Worm (Caenorhabditis elegans) whole organism, L3 larva: ENCODE results near the gene ZC239.15.

Experiments used
- R02D3.7 ChIP-seq: fragments of 150-350 bp; optimal IDR thresholded peaks from 2 replicates; lab custom pipeline; 2014; ENCODE audit warnings: missing biosample characterization, missing genetic modification characterization
- ZK546.5 ChIP-seq: sonication (generic microtip); optimal IDR thresholded peaks from 2 replicates; lab custom pipeline; 2017; ENCODE audit warnings: missing biosample characterization, missing genetic modification characterization
- aly-2 ChIP-seq: fragments of 150-350 bp; optimal IDR thresholded peaks from 2 replicates; lab custom pipeline; 2014; ENCODE audit warnings: missing biosample characterization, missing genetic modification characterization
- ama-1 ChIP-seq: fragments of 150-350 bp; optimal IDR thresholded peaks from 2 replicates; lab custom pipeline; 2018
- ceh-16 ChIP-seq: sonication (generic microtip); optimal IDR thresholded peaks from 2 replicates; lab custom pipeline; 2017; ENCODE audit warnings: missing biosample characterization, missing genetic modification characterization
- ceh-28 ChIP-seq: fragments of 150-350 bp; optimal IDR thresholded peaks from 2 replicates; lab custom pipeline; 2014; ENCODE audit warnings: missing biosample characterization, missing genetic modification reagents, missing genetic modification characterization
- ceh-9 ChIP-seq: sonication (generic microtip); optimal IDR thresholded peaks from 2 replicates; lab custom pipeline; 2018; ENCODE audit warnings: missing biosample characterization, missing genetic modification characterization
- daf-12 ChIP-seq: fragments of 150-350 bp; optimal IDR thresholded peaks from 2 replicates; lab custom pipeline; 2014; ENCODE audit warnings: missing biosample characterization, missing genetic modification reagents, missing genetic modification characterization
- egl-27 ChIP-seq: sonication (generic microtip); optimal IDR thresholded peaks from 4 replicates; lab custom pipeline; 2017; ENCODE audit warnings: missing biosample characterization, missing genetic modification reagents, missing genetic modification characterization
- egl-5 ChIP-seq: fragments of 150-350 bp; optimal IDR thresholded peaks from 2 replicates; lab custom pipeline; 2017; ENCODE audit warnings: missing biosample characterization, missing genetic modification reagents, missing genetic modification characterization, inconsistent platforms
- elt-1 ChIP-seq: fragments of 150-350 bp; optimal IDR thresholded peaks from 2 replicates; lab custom pipeline; 2014; ENCODE audit warnings: missing biosample characterization, missing genetic modification characterization
- elt-2 ChIP-seq: sonication (generic microtip); optimal IDR thresholded peaks from 2 replicates; lab custom pipeline; 2016; ENCODE audit warnings: missing genetic modification reagents, mild to moderate bottlenecking, missing genetic modification characterization, missing compliant biosample characterization
- elt-3 ChIP-seq, 3 experiments: fragments of 150-350 bp in 1 of 3; sonication (generic microtip) in 2 of 3; optimal IDR thresholded peaks; 2 replicates in 2 of 3; 4 replicates in 1 of 3; lab custom pipeline; 2014 to 2017; ENCODE audit warnings: missing biosample characterization in 3 of 3, missing genetic modification characterization in 3 of 3
- eor-1 ChIP-seq, 2 experiments: fragments of 150-350 bp; optimal IDR thresholded peaks; 2 replicates each; lab custom pipeline; 2014 to 2018; ENCODE audit warnings: missing biosample characterization in 2 of 2, missing genetic modification characterization in 2 of 2
- fkh-10 ChIP-seq: sonication (generic microtip); optimal IDR thresholded peaks from 2 replicates; lab custom pipeline; 2017; ENCODE audit warnings: missing biosample characterization, missing genetic modification reagents, missing genetic modification characterization
- fkh-2 ChIP-seq: fragments of 150-350 bp; optimal IDR thresholded peaks from 2 replicates; lab custom pipeline; 2014; ENCODE audit warnings: missing biosample characterization, missing genetic modification reagents, missing genetic modification characterization
- fos-1 ChIP-seq: fragments of 150-350 bp; optimal IDR thresholded peaks from 2 replicates; lab custom pipeline; 2014; ENCODE audit warnings: missing biosample characterization, missing genetic modification characterization
- jun-1 ChIP-seq: fragments of 150-350 bp; optimal IDR thresholded peaks from 2 replicates; lab custom pipeline; 2014; ENCODE audit warnings: missing biosample characterization, missing genetic modification reagents, missing genetic modification characterization
- lin-15B ChIP-seq: fragments of 150-350 bp; optimal IDR thresholded peaks from 2 replicates; lab custom pipeline; 2014; ENCODE audit warnings: missing biosample characterization, missing genetic modification characterization
- lsy-12 ChIP-seq: sonication (generic microtip); optimal IDR thresholded peaks from 2 replicates; lab custom pipeline; 2016; ENCODE audit warnings: mild to moderate bottlenecking, missing genetic modification characterization, missing compliant biosample characterization
- mdl-1 ChIP-seq: fragments of 150-350 bp; optimal IDR thresholded peaks from 2 replicates; lab custom pipeline; 2014; ENCODE audit warnings: missing biosample characterization, missing genetic modification characterization
- mml-1 ChIP-seq: fragments of 150-350 bp; sonication (generic microtip); optimal IDR thresholded peaks from 3 replicates; lab custom pipeline; 2014; ENCODE audit warnings: missing biosample characterization, missing genetic modification characterization
- nhr-11 ChIP-seq: fragments of 150-350 bp; optimal IDR thresholded peaks from 2 replicates; lab custom pipeline; 2014; ENCODE audit warnings: missing biosample characterization, missing genetic modification characterization
- nhr-12 ChIP-seq: fragments of 150-350 bp; optimal IDR thresholded peaks from 2 replicates; lab custom pipeline; 2014; ENCODE audit warnings: missing biosample characterization, missing genetic modification characterization
- nhr-23 ChIP-seq: fragments of 150-350 bp; optimal IDR thresholded peaks from 2 replicates; lab custom pipeline; 2014; ENCODE audit warnings: missing biosample characterization, missing genetic modification reagents, missing genetic modification characterization
- nhr-237 ChIP-seq: fragments of 150-350 bp; optimal IDR thresholded peaks from 2 replicates; lab custom pipeline; 2014; ENCODE audit warnings: missing biosample characterization, missing genetic modification characterization
- nhr-25 ChIP-seq: sonication (generic microtip); optimal IDR thresholded peaks from 2 replicates; lab custom pipeline; 2017; ENCODE audit warnings: missing biosample characterization, missing genetic modification characterization
- nhr-28 ChIP-seq: fragments of 150-350 bp; optimal IDR thresholded peaks from 2 replicates; lab custom pipeline; 2014; ENCODE audit warnings: missing biosample characterization, missing genetic modification characterization
- nhr-43 ChIP-seq: sonication (generic microtip); optimal IDR thresholded peaks from 2 replicates; lab custom pipeline; 2016; ENCODE audit warnings: mild to moderate bottlenecking, missing genetic modification characterization, missing compliant biosample characterization; ENCODE audit not compliant: poor library complexity, severe bottlenecking
- nhr-67 ChIP-seq: fragments of 150-350 bp; optimal IDR thresholded peaks from 2 replicates; lab custom pipeline; 2014; ENCODE audit warnings: missing biosample characterization, missing genetic modification characterization
- nhr-77 ChIP-seq: fragments of 150-350 bp; optimal IDR thresholded peaks from 2 replicates; lab custom pipeline; 2014; ENCODE audit warnings: missing biosample characterization, missing genetic modification characterization
- pha-4 ChIP-seq: fragments of 150-350 bp; optimal IDR thresholded peaks from 2 replicates; lab custom pipeline; 2014; ENCODE audit warnings: missing biosample characterization, missing genetic modification reagents, missing genetic modification characterization
- sea-2 ChIP-seq: fragments of 150-350 bp; sonication (generic microtip); optimal IDR thresholded peaks from 4 replicates; lab custom pipeline; 2014; ENCODE audit warnings: missing biosample characterization, missing genetic modification reagents, missing genetic modification characterization
- skn-1 ChIP-seq: fragments of 150-350 bp; optimal IDR thresholded peaks from 2 replicates; lab custom pipeline; 2014; ENCODE audit warnings: missing biosample characterization, missing genetic modification characterization
- snpc-4 ChIP-seq: fragments of 150-350 bp; optimal IDR thresholded peaks from 2 replicates; lab custom pipeline; 2014; ENCODE audit warnings: missing biosample characterization, missing genetic modification characterization
- tbx-2 ChIP-seq: sonication (generic microtip); optimal IDR thresholded peaks from 2 replicates; lab custom pipeline; 2016; ENCODE audit warnings: mild to moderate bottlenecking, missing genetic modification characterization, missing compliant biosample characterization
- unc-39 ChIP-seq: sonication (generic microtip); optimal IDR thresholded peaks from 4 replicates; lab custom pipeline; 2017; ENCODE audit warnings: missing biosample characterization, missing genetic modification characterization
- zag-1 ChIP-seq: fragments of 150-350 bp; optimal IDR thresholded peaks from 2 replicates; lab custom pipeline; 2014; ENCODE audit warnings: missing biosample characterization, missing genetic modification characterization
- ztf-11 ChIP-seq: fragments of 150-350 bp; optimal IDR thresholded peaks from 2 replicates; lab custom pipeline; 2014; ENCODE audit warnings: missing biosample characterization, missing genetic modification characterization
- ztf-4 ChIP-seq: fragments of 150-350 bp; optimal IDR thresholded peaks from 2 replicates; lab custom pipeline; 2014; ENCODE audit warnings: missing biosample characterization, missing genetic modification characterization

Gene ZC239.15

DNA sequence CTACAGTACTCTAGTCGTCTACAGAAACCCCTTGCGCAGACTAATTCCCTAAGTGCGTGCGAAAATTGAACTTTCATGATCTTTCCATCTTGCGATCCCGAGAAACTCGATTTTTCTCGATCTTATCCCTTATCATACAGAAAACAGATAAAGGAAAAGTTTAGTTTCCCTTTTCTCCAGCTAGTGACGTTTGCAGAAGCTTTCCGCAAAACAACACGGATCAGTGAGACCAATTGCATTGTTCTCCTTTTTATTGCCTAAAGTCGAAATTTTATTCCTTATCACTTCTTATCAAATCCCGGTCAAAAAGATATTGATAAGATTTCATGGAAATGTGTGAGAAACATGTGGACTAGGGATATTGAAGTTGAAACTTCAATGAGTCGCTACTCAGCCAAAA, 17.3 kb upstream of the ZC239.15 start:
- no peak for TF ChIP-seq aly-2 (tag; lab: Kevin White, UChicago)
- no peak for TF ChIP-seq R02D3.7
- TF ChIP-seq jun-1 (tag; lab: Kevin White, UChicago), result no peak
- no peak for TF ChIP-seq mml-1 (tag; lab: Kevin White, UChicago)
- TF ChIP-seq nhr-23, result peak; percentile 35
- TF ChIP-seq nhr-43 (tag; lab: Kevin White, UChicago), result no peak
- TF ChIP-seq egl-27 (tag; lab: Kevin White, UChicago), result no peak
- TF ChIP-seq eor-1 (tag; optimal IDR thresholded peaks at IDR 0.05; lab: Kevin White, UChicago), result no peak
- TF ChIP-seq nhr-25, result no peak
- no peak for TF ChIP-seq nhr-12 (tag; lab: Kevin White, UChicago)
- TF ChIP-seq lsy-12 (tag; lab: Kevin White, UChicago), result no peak
- TF ChIP-seq fos-1, result no peak
- peak in 1 of 3 experiments; percentile 27 for TF ChIP-seq elt-3 (tag; optimal IDR thresholded peaks at IDR 0.05; lab: Kevin White, UChicago)
- TF ChIP-seq nhr-77 (tag; lab: Kevin White, UChicago), result no peak
- TF ChIP-seq lin-15B (tag; lab: Kevin White, UChicago), result no peak
- no peak for TF ChIP-seq fkh-10 (GFP tag; lab: Kevin White, UChicago)
- no peak for TF ChIP-seq ama-1 (lab: Kevin White, UChicago)
- no peak for TF ChIP-seq mdl-1 (tag; lab: Kevin White, UChicago)

ce11 chrII:3240207-3240606, 15.7 kb upstream of the ZC239.15 start, which contains the start of gene C17F4.3:
Gene C17F4.3 (plus strand): TSS chrII:3240507.
- TF ChIP-seq ztf-11 (tag; lab: Kevin White, UChicago) (no peak), unc-39 (tag; lab: Kevin White, UChicago) (no peak), aly-2 (tag; lab: Kevin White, UChicago) (no peak), tbx-2 (tag; lab: Kevin White, UChicago) (no peak), ztf-4 (no peak), snpc-4 (tag; lab: Kevin White, UChicago) (no peak), elt-1 (tag; lab: Kevin White, UChicago) (no peak), nhr-23 (no peak), pha-4 (tag; lab: Kevin White, UChicago) (no peak), lin-15B (tag; lab: Kevin White, UChicago) (no peak), ceh-16 (tag; lab: Kevin White, UChicago) (no peak), lsy-12 (tag; lab: Kevin White, UChicago) (no peak), mml-1 (tag; lab: Kevin White, UChicago) (no peak), ceh-28 (tag; lab: Kevin White, UChicago) (no peak), zag-1 (tag; lab: Kevin White, UChicago) (no peak), ZK546.5 (no peak), ama-1 (lab: Kevin White, UChicago) (no peak), R02D3.7 (no peak)

ce11 chrII:3237038-3237521, 12.5 kb upstream of the ZC239.15 start, which contains the start of the genes srz-67 and C17F4.11:
Gene srz-67 (minus strand): TSS chrII:3237138.
Gene C17F4.11 (plus strand): TSS chrII:3237471.
- no peak for TF ChIP-seq nhr-237 (tag; lab: Kevin White, UChicago)
- TF ChIP-seq lsy-12 (tag; lab: Kevin White, UChicago), result no peak
- no peak for TF ChIP-seq ZK546.5
- TF ChIP-seq tbx-2 (tag; lab: Kevin White, UChicago), result no peak
- no peak for TF ChIP-seq elt-3 (tag; optimal IDR thresholded peaks at IDR 0.05; lab: Kevin White, UChicago)
- no peak for TF ChIP-seq egl-27 (tag; lab: Kevin White, UChicago)
- TF ChIP-seq nhr-28, result no peak
- no peak for TF ChIP-seq nhr-67 (tag; lab: Kevin White, UChicago)
- TF ChIP-seq mml-1 (tag; lab: Kevin White, UChicago), result no peak
- no peak for TF ChIP-seq nhr-23

DNA sequence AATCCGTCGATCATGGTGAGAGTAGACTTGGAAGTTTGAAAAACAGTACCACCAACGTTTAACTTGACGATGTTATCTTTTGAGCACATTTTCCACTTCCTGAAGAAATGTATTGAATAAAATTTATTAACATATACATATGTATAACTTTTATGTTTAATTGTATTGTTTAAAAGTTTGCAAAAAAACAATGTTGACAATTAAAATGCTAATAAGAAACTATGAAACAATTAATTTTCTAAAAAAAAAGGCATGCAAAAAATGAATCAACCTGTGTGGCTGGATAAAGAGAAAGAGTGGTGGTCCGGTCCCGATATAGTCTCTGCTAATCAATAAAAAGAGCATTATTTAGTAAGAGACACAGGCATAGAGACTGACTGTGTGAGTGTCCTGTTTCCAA, 10.2 kb upstream of the ZC239.15 start, which contains the start of gene C17F4.8:
TSS of gene C17F4.8 (minus strand) at position 101 of the 400 bp plus-strand sequence.
- TF ChIP-seq zag-1 (tag; lab: Kevin White, UChicago) (no peak), nhr-25 (no peak), tbx-2 (tag; lab: Kevin White, UChicago) (no peak), ceh-16 (tag; lab: Kevin White, UChicago) (no peak), elt-2 (tag; lab: Kevin White, UChicago) (no peak), fkh-2 (tag; lab: Kevin White, UChicago) (no peak), egl-5 (tag; lab: Kevin White, UChicago) (no peak), ceh-9 (tag; lab: Kevin White, UChicago) (no peak), sea-2 (GFP tag; lab: Kevin White, UChicago) (no peak), lsy-12 (tag; lab: Kevin White, UChicago) (no peak), ZK546.5 (no peak), nhr-28 (no peak), skn-1 (tag; lab: Kevin White, UChicago) (no peak), nhr-237 (tag; lab: Kevin White, UChicago) (no peak), daf-12 (tag; lab: Kevin White, UChicago) (no peak), nhr-12 (tag; lab: Kevin White, UChicago) (no peak), fos-1 (no peak), nhr-11 (tag; lab: Kevin White, UChicago) (no peak)
